Worm (Caenorhabditis elegans) whole organism, L4 larva: ENCODE measurements around the gene T26H5.14.

Experiments
- D1046.2 ChIP-seq: fragments of 200-800 bp; sonication (Bioruptor generic); IDR thresholded peaks from 2 replicates; pipeline ENCODE4 v1.3.6; 2022; ENCODE audit warnings: missing genetic modification characterization, missing compliant biosample characterization
- F10B5.3 ChIP-seq: sonication (generic microtip); optimal IDR thresholded peaks from 2 replicates; lab custom pipeline; 2016; ENCODE audit warnings: mild to moderate bottlenecking, missing genetic modification characterization, missing compliant biosample characterization
- F37D6.2 ChIP-seq: sonication (generic microtip); optimal IDR thresholded peaks from 2 replicates; lab custom pipeline; 2016; ENCODE audit warnings: mild to moderate bottlenecking, missing genetic modification characterization, missing compliant biosample characterization
- R02D3.7 ChIP-seq: fragments of 150-350 bp; sonication (generic microtip); optimal IDR thresholded peaks from 3 replicates; lab custom pipeline; 2014; ENCODE audit warnings: missing biosample characterization, missing genetic modification characterization
- T26A8.4 ChIP-seq: fragments of 200-800 bp; sonication (Bioruptor generic); IDR thresholded peaks from 2 replicates; pipeline ENCODE4 v1.3.6; 2022; ENCODE audit warnings: missing genetic modification characterization, missing compliant biosample characterization
- Y105C5A.15 ChIP-seq: fragments of 200-800 bp; sonication (Bioruptor generic); IDR thresholded peaks from 2 replicates; pipeline ENCODE4 v1.3.6; 2022; ENCODE audit warnings: missing genetic modification characterization, missing compliant biosample characterization
- ama-1 ChIP-seq: fragments of 150-350 bp; optimal IDR thresholded peaks from 2 replicates; lab custom pipeline; 2014; ENCODE audit warnings: inconsistent platforms, mixed read lengths
- ceh-20 ChIP-seq: fragments of 200-800 bp; sonication (Bioruptor generic); IDR thresholded peaks from 2 replicates; pipeline ENCODE4 v1.3.6; 2022; ENCODE audit warnings: missing genetic modification reagents, missing genetic modification characterization, missing compliant biosample characterization
- ceh-28 ChIP-seq: fragments of 150-350 bp; optimal IDR thresholded peaks from 2 replicates; lab custom pipeline; 2014; ENCODE audit warnings: missing biosample characterization, missing genetic modification reagents, missing genetic modification characterization
- ceh-32 ChIP-seq: sonication (generic microtip); optimal IDR thresholded peaks from 2 replicates; lab custom pipeline; 2016; ENCODE audit warnings: mild to moderate bottlenecking, missing genetic modification characterization, missing compliant biosample characterization; ENCODE audit not compliant: poor library complexity
- daf-12 ChIP-seq: fragments of 150-350 bp; optimal IDR thresholded peaks from 2 replicates; lab custom pipeline; 2014; ENCODE audit warnings: missing biosample characterization, missing genetic modification reagents, missing genetic modification characterization
- daf-16 ChIP-seq, 3 experiments: sonication (generic microtip); optimal IDR thresholded peaks; 2 replicates each; lab custom pipeline; 2016 to 2017; ENCODE audit warnings: missing genetic modification characterization in 3 of 3, missing genetic modification reagents in 3 of 3, mild to moderate bottlenecking in 2 of 3, missing compliant biosample characterization in 2 of 3, missing biosample characterization in 1 of 3, moderate library complexity in 1 of 3
- dmd-8 ChIP-seq: fragments of 200-800 bp; sonication (Bioruptor generic); IDR thresholded peaks from 2 replicates; pipeline ENCODE4 v1.3.6; 2022; ENCODE audit warnings: missing genetic modification characterization, missing compliant biosample characterization
- dmd-9 ChIP-seq: fragments of 200-800 bp; sonication (Bioruptor generic); IDR thresholded peaks from 2 replicates; pipeline ENCODE4 v1.3.6; 2022; ENCODE audit warnings: missing genetic modification reagents, missing genetic modification characterization, missing compliant biosample characterization
- dpl-1 ChIP-seq: fragments of 150-350 bp; optimal IDR thresholded peaks from 2 replicates; lab custom pipeline; 2014; ENCODE audit warnings: missing biosample characterization, missing genetic modification reagents, missing genetic modification characterization
- dve-1 ChIP-seq: sonication (generic microtip); optimal IDR thresholded peaks from 2 replicates; lab custom pipeline; 2017; ENCODE audit warnings: antibody characterized with exemption, mild to moderate bottlenecking, missing genetic modification characterization, missing compliant biosample characterization; ENCODE audit not compliant: insufficient read depth
- fos-1 ChIP-seq: fragments of 150-350 bp; optimal IDR thresholded peaks from 2 replicates; lab custom pipeline; 2014; ENCODE audit warnings: missing biosample characterization, missing genetic modification characterization
- gei-8 ChIP-seq: fragments of 200-800 bp; sonication (Bioruptor generic); optimal IDR thresholded peaks from 2 replicates; lab custom pipeline; 2018; ENCODE audit warnings: mild to moderate bottlenecking, missing genetic modification characterization, missing compliant biosample characterization
- hif-1 ChIP-seq, 2 experiments: sonication (generic microtip); optimal IDR thresholded peaks; 2 replicates each; lab custom pipeline; 2016 to 2017; ENCODE audit warnings: missing compliant biosample characterization in 2 of 2, missing genetic modification characterization in 2 of 2, missing genetic modification reagents in 2 of 2, missing genotype in 2 of 2, mild to moderate bottlenecking in 1 of 2
- hlh-11 ChIP-seq: fragments of 200-800 bp; sonication (Bioruptor generic); optimal IDR thresholded peaks from 2 replicates; lab custom pipeline; 2018; ENCODE audit warnings: mild to moderate bottlenecking, missing genetic modification characterization, missing compliant biosample characterization
- jun-1 ChIP-seq: fragments of 150-350 bp; optimal IDR thresholded peaks from 2 replicates; lab custom pipeline; 2014; ENCODE audit warnings: missing biosample characterization, missing genetic modification reagents, missing genetic modification characterization
- lin-29 ChIP-seq: fragments of 200-800 bp; sonication (Bioruptor generic); IDR thresholded peaks from 2 replicates; pipeline ENCODE4 v1.3.6; 2022; ENCODE audit warnings: missing genetic modification reagents, missing genetic modification characterization, missing compliant biosample characterization
- madf-9 ChIP-seq: fragments of 200-800 bp; sonication (Bioruptor generic); conservative IDR thresholded peaks from 2 replicates; pipeline ENCODE4 v1.3.6; 2022; ENCODE audit warnings: missing genetic modification reagents, missing genetic modification characterization, missing compliant biosample characterization
- mes-2 ChIP-seq: sonication (generic microtip); optimal IDR thresholded peaks from 2 replicates; lab custom pipeline; 2016; ENCODE audit warnings: missing genotype, mild to moderate bottlenecking, missing genetic modification characterization, missing compliant biosample characterization; ENCODE audit not compliant: poor library complexity, severe bottlenecking
- mxl-2 ChIP-seq: fragments of 200-800 bp; sonication (Bioruptor generic); conservative IDR thresholded peaks from 2 replicates; pipeline ENCODE4 v1.3.6; 2022; ENCODE audit warnings: missing genetic modification reagents, missing genetic modification characterization, missing compliant biosample characterization
- mxl-3 ChIP-seq: fragments of 200-800 bp; sonication (Bioruptor generic); optimal IDR thresholded peaks from 2 replicates; lab custom pipeline; 2018; ENCODE audit warnings: mild to moderate bottlenecking, missing genetic modification characterization, missing compliant biosample characterization
- nhr-111 ChIP-seq: fragments of 200-800 bp; sonication (Bioruptor generic); optimal IDR thresholded peaks from 2 replicates; lab custom pipeline; 2018; ENCODE audit warnings: mild to moderate bottlenecking, missing genetic modification characterization, missing compliant biosample characterization
- nhr-28 ChIP-seq: fragments of 150-350 bp; optimal IDR thresholded peaks from 2 replicates; lab custom pipeline; 2014; ENCODE audit warnings: missing biosample characterization, missing genetic modification characterization
- nhr-41 ChIP-seq: fragments of 200-800 bp; sonication (Bioruptor generic); IDR thresholded peaks from 2 replicates; pipeline ENCODE4 v1.3.6; 2022; ENCODE audit warnings: missing genetic modification reagents, missing genetic modification characterization, missing compliant biosample characterization
- nhr-48 ChIP-seq: sonication (generic microtip); optimal IDR thresholded peaks from 2 replicates; lab custom pipeline; 2016; ENCODE audit warnings: mild to moderate bottlenecking, missing genetic modification characterization, missing compliant biosample characterization
- nhr-6 ChIP-seq: fragments of 150-350 bp; optimal IDR thresholded peaks from 2 replicates; lab custom pipeline; 2014; ENCODE audit warnings: missing biosample characterization, missing genetic modification characterization
- pha-4 ChIP-seq, 2 experiments: fragments of 150-350 bp in 1 of 2; fragments of 200-800 bp in 1 of 2; sonication (Bioruptor generic) in 1 of 2; IDR thresholded peaks in 1 of 2; optimal IDR thresholded peaks in 1 of 2; 2 replicates each; pipeline versions ENCODE4 v1.3.6 to Lab custom; 2014 to 2022; ENCODE audit warnings: missing genetic modification characterization in 2 of 2, missing genetic modification reagents in 2 of 2, missing biosample characterization in 1 of 2, missing compliant biosample characterization in 1 of 2
- php-3 ChIP-seq: fragments of 200-800 bp; sonication (Bioruptor generic); IDR thresholded peaks from 2 replicates; pipeline ENCODE4 v1.3.6; 2022; ENCODE audit warnings: missing genetic modification reagents, missing genetic modification characterization, missing compliant biosample characterization
- pqm-1 ChIP-seq: sonication (generic microtip); optimal IDR thresholded peaks from 2 replicates; lab custom pipeline; 2017; ENCODE audit warnings: missing biosample characterization, missing genetic modification characterization
- rbr-2 ChIP-seq: sonication (generic microtip); optimal IDR thresholded peaks from 2 replicates; lab custom pipeline; 2016; ENCODE audit warnings: missing genotype, missing genetic modification characterization, missing compliant biosample characterization
- saeg-2 ChIP-seq: fragments of 200-800 bp; sonication (Bioruptor generic); IDR thresholded peaks from 2 replicates; pipeline ENCODE4 v1.3.6; 2022; ENCODE audit warnings: missing genetic modification reagents, missing genetic modification characterization, missing compliant biosample characterization
- skn-1 ChIP-seq: fragments of 150-350 bp; optimal IDR thresholded peaks from 2 replicates; lab custom pipeline; 2014; ENCODE audit warnings: missing biosample characterization, missing genetic modification characterization
- zfp-3 ChIP-seq: fragments of 200-800 bp; sonication (Bioruptor generic); conservative IDR thresholded peaks from 2 replicates; pipeline ENCODE4 v1.3.6; 2022; ENCODE audit warnings: missing genetic modification reagents, missing genetic modification characterization, missing compliant biosample characterization
- zip-11 ChIP-seq: fragments of 200-800 bp; sonication (Bioruptor generic); IDR thresholded peaks from 2 replicates; pipeline ENCODE4 v1.3.6; 2022; ENCODE audit warnings: missing genetic modification characterization, missing compliant biosample characterization
- ztf-11 ChIP-seq: fragments of 150-350 bp; optimal IDR thresholded peaks from 2 replicates; lab custom pipeline; 2014; ENCODE audit warnings: missing biosample characterization, missing genetic modification characterization

Gene T26H5.14

ce11 chrV:15497731-15498130 lies 48.8 kb downstream of the T26H5.14 start:
- peak in 1 of 2 experiments; percentile 75 for TF ChIP-seq daf-16 (GFP tag; optimal IDR thresholded peaks at IDR 0.05; lab: Kevin White, UChicago)
- peak; percentile 98 for TF ChIP-seq daf-16 (tag; optimal IDR thresholded peaks at IDR 0.05; lab: Kevin White, UChicago)
- TF ChIP-seq madf-9, result no peak
- TF ChIP-seq daf-12, result no peak
- no peak for TF ChIP-seq dmd-9 (GFP tag; lab: Robert Waterston, UW)
- TF ChIP-seq dve-1, result peak; percentile 90
- TF ChIP-seq nhr-28, result peak; percentile 82
- peak; percentile 56 for TF ChIP-seq jun-1 (tag; lab: Kevin White, UChicago)
- TF ChIP-seq fos-1 (tag; lab: Kevin White, UChicago), result peak; percentile 56
- 0 out of 2 replicates have a peak, but pooled peaks have one; percentile 36 for TF ChIP-seq D1046.2 (GFP tag; lab: Robert Waterston, UW)
- TF ChIP-seq pha-4 (GFP tag; IDR thresholded peaks at IDR 0.05; lab: Robert Waterston, UW), result no peak
- TF ChIP-seq pha-4 (tag; optimal IDR thresholded peaks at IDR 0.05; lab: Kevin White, UChicago), result peak; percentile 96
- no peak for TF ChIP-seq mxl-2 (GFP tag; lab: Robert Waterston, UW)
- peak; percentile 93 for TF ChIP-seq hlh-11
- peak; percentile 17 for TF ChIP-seq ceh-28
- peak; percentile 95 for TF ChIP-seq nhr-41
- no peak for TF ChIP-seq zfp-3 (GFP tag; lab: Robert Waterston, UW)
- no peak for TF ChIP-seq saeg-2 (GFP tag; lab: Robert Waterston, UW)
- peak; percentile 59; the same call in 1 of the 2 replicates for TF ChIP-seq dmd-8 (GFP tag; lab: Robert Waterston, UW)
- TF ChIP-seq rbr-2 (tag; lab: Kevin White, UChicago), result peak; percentile 7
- TF ChIP-seq ceh-20 (GFP tag; lab: Robert Waterston, UW), result no peak
- TF ChIP-seq nhr-48, result peak; percentile 71
- TF ChIP-seq php-3 (GFP tag; lab: Robert Waterston, UW), result peak; percentile 75; the same call in 1 of the 2 replicates
- TF ChIP-seq mxl-3 (GFP tag; lab: Kevin White, UChicago), result peak; percentile 49
- peak; percentile 59 for TF ChIP-seq pqm-1 (tag; lab: Kevin White, UChicago)
- peak; percentile 42 for TF ChIP-seq mes-2 (tag; lab: Kevin White, UChicago)
- no peak for TF ChIP-seq F10B5.3 (tag; lab: Kevin White, UChicago)
- no peak for TF ChIP-seq ama-1
- TF ChIP-seq dpl-1, result peak; percentile 37
- TF ChIP-seq nhr-6 (tag; lab: Kevin White, UChicago), result peak; percentile 89
- TF ChIP-seq T26A8.4 (GFP tag; lab: Robert Waterston, UW), result peak; percentile 57
- TF ChIP-seq R02D3.7 (tag; lab: Kevin White, UChicago), result no peak

DNA sequence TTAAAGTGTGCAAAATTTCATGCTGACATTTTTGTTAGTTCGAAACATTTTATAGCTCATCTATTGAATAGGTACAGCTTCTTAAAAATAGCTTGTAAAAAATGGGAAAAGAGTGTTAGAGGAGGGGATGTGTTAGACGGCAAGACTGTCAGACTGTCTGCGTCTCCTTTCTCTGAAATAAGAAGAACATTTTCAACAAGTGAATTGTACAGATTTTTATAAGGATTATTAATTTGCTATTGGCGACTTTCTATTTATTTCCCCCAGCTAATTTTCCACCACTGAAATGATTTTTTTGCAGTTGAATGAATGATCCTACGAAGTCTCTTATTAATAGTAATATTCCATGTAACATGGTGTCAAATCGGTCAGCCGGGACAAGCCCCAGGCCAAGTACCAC lies 49.5 kb downstream of the T26H5.14 start, which contains the start of gene C06B8.7:
Gene C06B8.7, plus strand, starts transcription at position 301 of the 400 bp plus-strand sequence.
- TF ChIP-seq nhr-41, result no peak
- TF ChIP-seq gei-8 (GFP tag; lab: Kevin White, UChicago), result no peak
- no peak for TF ChIP-seq ceh-20 (GFP tag; lab: Robert Waterston, UW)
- no peak for TF ChIP-seq Y105C5A.15 (GFP tag; lab: Robert Waterston, UW)
- no peak for TF ChIP-seq lin-29 (GFP tag; lab: Robert Waterston, UW)
- TF ChIP-seq ztf-11 (tag; lab: Kevin White, UChicago), result no peak
- no peak for TF ChIP-seq ceh-32
- no peak for TF ChIP-seq skn-1 (tag; lab: Kevin White, UChicago)
- TF ChIP-seq hif-1 (tag; optimal IDR thresholded peaks at IDR 0.05; lab: Kevin White, UChicago), result no peak
- no peak for TF ChIP-seq ama-1
- no peak for TF ChIP-seq zip-11 (GFP tag; lab: Robert Waterston, UW)
- no peak for TF ChIP-seq jun-1 (tag; lab: Kevin White, UChicago)
- TF ChIP-seq F37D6.2 (tag; lab: Kevin White, UChicago), result no peak
- TF ChIP-seq nhr-111 (GFP tag; lab: Kevin White, UChicago), result no peak
- TF ChIP-seq D1046.2 (GFP tag; lab: Robert Waterston, UW), result no peak
